Worm (Caenorhabditis elegans): ENCODE results near the gene str-265.
"Not testable (repeated sequence)": the region's sequence is repeated elsewhere in the genome, so short reads cannot be mapped to it uniquely, and the experiment has no call there.

DNA sequence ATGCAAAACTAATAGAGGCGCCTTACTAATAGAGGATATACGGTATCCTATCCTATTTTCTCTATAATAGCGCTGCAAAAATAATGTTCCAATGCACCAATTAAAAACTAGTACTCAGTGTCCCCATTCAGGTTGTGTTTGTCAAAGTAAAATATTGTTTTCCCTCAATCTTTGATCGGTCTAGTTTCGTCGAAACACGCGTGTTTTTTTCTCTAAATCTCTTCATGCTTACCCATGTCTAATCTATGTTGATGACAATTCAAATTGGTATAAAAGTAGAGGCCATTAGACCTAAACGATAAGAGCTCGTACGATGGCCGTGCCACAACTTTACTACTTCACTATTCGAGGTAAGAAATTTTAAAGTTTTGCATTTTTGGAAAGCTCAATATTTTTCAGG, 46.0 kb upstream of the str-265 start, which contains the start of gene F56A4.3:
- TF ChIP-seq flt-1 (GFP tag; IDR thresholded peaks at IDR 0.05); cog-1 (tag; optimal IDR thresholded peaks at IDR 0.05); T22C8.4 (GFP tag; IDR thresholded peaks at IDR 0.05); med-1 (GFP tag; optimal IDR thresholded peaks at IDR 0.05; ENCODE audit: insufficient read depth); ztf-29 (GFP tag; IDR thresholded peaks at IDR 0.05); tab-1 (GFP tag; IDR thresholded peaks at IDR 0.05): not testable (repeated sequence)

All from whole organism, midembryonic.